Fruit fly (Drosophila melanogaster): Measurements from ENCODE around the gene CG3847.

Gene CG3847

dm6 chrX:6340593-6341068 is 6.3 kb upstream of the CG3847 start (continued):
- TF ChIP-seq sima (GFP tag; optimal IDR thresholded peaks at IDR 0.05) = no peak
- no peak for TF ChIP-seq pb (GFP tag; optimal IDR thresholded peaks at IDR 0.05)
- TF ChIP-seq lola (GFP tag; optimal IDR thresholded peaks at IDR 0.05) = peak in 1 of 3 experiments; percentile 70
- TF ChIP-seq chn (GFP tag; optimal IDR thresholded peaks at IDR 0.05) = no peak
- TF ChIP-seq crc (GFP tag; optimal IDR thresholded peaks at IDR 0.05) = peak; percentile 13
- peak; percentile 6 for TF ChIP-seq bab2 (GFP tag; optimal IDR thresholded peaks at IDR 0.05)
- peak; percentile 61 for TF ChIP-seq CG8388 (GFP tag; optimal IDR thresholded peaks at IDR 0.05)
- TF ChIP-seq CG3281 (GFP tag; optimal IDR thresholded peaks at IDR 0.05) = peak; percentile 90
- TF ChIP-seq CG4424 (GFP tag; optimal IDR thresholded peaks at IDR 0.05) = peak; percentile 68
- peak; percentile 55 for TF ChIP-seq trem (tag; optimal IDR thresholded peaks at IDR 0.05)
- no peak for TF ChIP-seq E2f2 (GFP tag; IDR thresholded peaks at IDR 0.05)
- no peak; the same call in 1 of the 2 replicates for TF ChIP-seq CG32767 (GFP tag; IDR thresholded peaks at IDR 0.05)
- peak; percentile 77 for TF ChIP-seq HHEX (GFP tag; optimal IDR thresholded peaks at IDR 0.05)
- TF ChIP-seq CG16779 (GFP tag; IDR thresholded peaks at IDR 0.05) = no peak
- TF ChIP-seq hb (GFP tag; IDR thresholded peaks at IDR 0.05; ENCODE audit: partially characterized antibody) = no peak
- peak; percentile 71 for TF ChIP-seq Ssrp (tag; optimal IDR thresholded peaks at IDR 0.05)
- peak; percentile 84 for TF ChIP-seq CG8924 (tag; optimal IDR thresholded peaks at IDR 0.05)
- TF ChIP-seq CG1832 (GFP tag; optimal IDR thresholded peaks at IDR 0.05) = no peak
- TF ChIP-seq zf30C (GFP tag; optimal IDR thresholded peaks at IDR 0.05) = no peak
- no peak for TF ChIP-seq pita (GFP tag; optimal IDR thresholded peaks at IDR 0.05)
- TF ChIP-seq CG16863 (GFP tag; optimal IDR thresholded peaks at IDR 0.05) = peak; percentile 37
- peak; percentile 53 for TF ChIP-seq CG12219 (GFP tag; optimal IDR thresholded peaks at IDR 0.05)
- peak; percentile 30 for TF ChIP-seq CG12299 (tag; optimal IDR thresholded peaks at IDR 0.05)
- TF ChIP-seq wdn (GFP tag; IDR thresholded peaks at IDR 0.05) = peak; percentile 50; the same call in 1 of the 2 replicates
- TF ChIP-seq Camta (GFP tag; optimal IDR thresholded peaks at IDR 0.05) = no peak
- TF ChIP-seq trh (GFP tag; optimal IDR thresholded peaks at IDR 0.05) = no peak
- no peak for TF ChIP-seq Mes4 (GFP tag; optimal IDR thresholded peaks at IDR 0.05)
- peak; percentile 80 for TF ChIP-seq CG10543 (GFP tag; optimal IDR thresholded peaks at IDR 0.05)
- no peak for TF ChIP-seq Hey (tag; optimal IDR thresholded peaks at IDR 0.05)
- peak in 1 of 2 experiments; percentile 63 for TF ChIP-seq dpn (GFP tag; optimal IDR thresholded peaks at IDR 0.05)
- TF ChIP-seq CG2199 (GFP tag; IDR thresholded peaks at IDR 0.05) = no peak
- no peak for TF ChIP-seq CG17802 (tag; optimal IDR thresholded peaks at IDR 0.05)
- TF ChIP-seq ash1 (GFP tag; optimal IDR thresholded peaks at IDR 0.05) = no peak
- peak; percentile 39 for TF ChIP-seq CTCF (GFP tag; optimal IDR thresholded peaks at IDR 0.05)
- peak; percentile 15 for TF ChIP-seq CG1602 (GFP tag; optimal IDR thresholded peaks at IDR 0.05)
- no peak for TF ChIP-seq pan (optimal IDR thresholded peaks at IDR 0.05)
- peak in 1 of 2 experiments; percentile 38 for TF ChIP-seq pan (GFP tag; optimal IDR thresholded peaks at IDR 0.05 in 1 of 2, IDR thresholded peaks at IDR 0.05 in 1 of 2)
- peak; percentile 68 for TF ChIP-seq tap (tag; optimal IDR thresholded peaks at IDR 0.05)
- TF ChIP-seq CG7987 (GFP tag; optimal IDR thresholded peaks at IDR 0.05) = no peak
- 0 out of 2 replicates have a peak, but pooled peaks have one; percentile 22 for TF ChIP-seq Poxn (GFP tag; IDR thresholded peaks at IDR 0.05)
- no peak for TF ChIP-seq danr (GFP tag; IDR thresholded peaks at IDR 0.05)
- peak; percentile 82 for TF ChIP-seq CG7372 (GFP tag; IDR thresholded peaks at IDR 0.05)
- peak; percentile 71 for TF ChIP-seq caup (GFP tag; optimal IDR thresholded peaks at IDR 0.05; ENCODE audit: severe bottlenecking)
- TF ChIP-seq CG33213 (GFP tag; optimal IDR thresholded peaks at IDR 0.05) = no peak
- no peak for TF ChIP-seq CG6791 (GFP tag; IDR thresholded peaks at IDR 0.05; ENCODE audit: partially characterized antibody)
- no peak for TF ChIP-seq gt (GFP tag; IDR thresholded peaks at IDR 0.05)
- no peak for TF ChIP-seq nerfin-2 (GFP tag; IDR thresholded peaks at IDR 0.05; ENCODE audit: partially characterized antibody)
- TF ChIP-seq eyg (GFP tag; optimal IDR thresholded peaks at IDR 0.05) = peak; percentile 10
- no peak for TF ChIP-seq chinmo (GFP tag; IDR thresholded peaks at IDR 0.05; ENCODE audit: partially characterized antibody)
- peak; percentile 57 for TF ChIP-seq al (GFP tag; IDR thresholded peaks at IDR 0.05)
- peak; percentile 89 for TF ChIP-seq Meics (GFP tag; optimal IDR thresholded peaks at IDR 0.05)
